Worm (Caenorhabditis elegans): ENCODE data around the gene paf-2.
A peak's percentile ranks its signal among the peaks of the same experiment; 100 is the strongest.

DNA sequence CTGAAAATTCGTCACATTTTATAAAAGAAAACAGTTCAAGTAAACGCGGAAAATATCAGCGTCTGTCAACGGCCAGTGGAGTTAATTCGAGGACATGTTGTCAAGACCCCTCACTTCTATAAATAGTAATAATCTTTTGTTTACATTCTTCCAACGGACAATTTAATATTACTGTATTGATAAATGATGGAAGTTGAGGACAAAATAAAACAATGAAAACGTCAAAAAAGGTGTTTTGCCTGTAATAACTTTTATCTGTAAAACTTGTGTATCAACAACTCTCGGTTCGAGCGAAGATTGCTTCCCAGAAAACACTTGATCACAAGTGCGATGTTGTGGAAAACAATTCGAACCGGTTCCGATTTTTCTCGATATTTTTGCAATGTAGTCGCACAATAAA is 49.1 kb downstream of the paf-2 start:
- TF ChIP-seq spr-3 (GFP tag; optimal IDR thresholded peaks at IDR 0.05) (no peak), nhr-42 (GFP tag; IDR thresholded peaks at IDR 0.05) (no peak), snpc-4 (tag; optimal IDR thresholded peaks at IDR 0.05) (no peak), nhr-48 (tag; optimal IDR thresholded peaks at IDR 0.05) (peak; percentile 28)

Measured in whole organism, L4 larva.